Fruit fly (Drosophila melanogaster) whole organism, pupa: ENCODE data around the gene firl.

Experiments used
- CG10348 ChIP-seq: fragments of 200-800 bp; sonication (Bioruptor generic); IDR thresholded peaks from 2 replicates; pipeline ENCODE4 v1.3.6; 2022; ENCODE audit warnings: missing biosample characterization, missing genetic modification characterization
- CG12605 ChIP-seq: fragments of 200-800 bp; sonication (Bioruptor generic); IDR thresholded peaks from 2 replicates; pipeline ENCODE4 v1.3.6; 2022; ENCODE audit warnings: missing biosample characterization, missing genetic modification characterization
- CG13204 ChIP-seq: fragments of 200-800 bp; sonication (Bioruptor generic); optimal IDR thresholded peaks from 2 replicates; lab custom pipeline; 2018; ENCODE audit warnings: missing biosample characterization, mild to moderate bottlenecking, missing genetic modification characterization, moderate library complexity
- CG14655 ChIP-seq: fragments of 200-800 bp; sonication (Bioruptor generic); optimal IDR thresholded peaks from 3 replicates; lab custom pipeline; 2017; ENCODE audit warnings: mild to moderate bottlenecking, missing biosample characterization, missing genetic modification reagents, missing genetic modification characterization
- CG15710 ChIP-seq: fragments of 200-800 bp; sonication (Bioruptor generic); optimal IDR thresholded peaks from 2 replicates; lab custom pipeline; 2018; ENCODE audit warnings: missing biosample characterization, mild to moderate bottlenecking, missing genetic modification characterization, moderate library complexity
- CG17806 ChIP-seq: fragments of 200-800 bp; sonication (Bioruptor generic); optimal IDR thresholded peaks from 2 replicates; lab custom pipeline; 2018; ENCODE audit warnings: missing biosample characterization, mild to moderate bottlenecking, missing genetic modification characterization, moderate library complexity
- CG32121 ChIP-seq: fragments of 200-800 bp; sonication (Bioruptor generic); IDR thresholded peaks from 2 replicates; pipeline ENCODE4 v1.3.6; 2022; ENCODE audit warnings: missing biosample characterization, missing genetic modification characterization
- CG34367 ChIP-seq: fragments of 200-800 bp; sonication (Bioruptor generic); optimal IDR thresholded peaks from 2 replicates; lab custom pipeline; 2018; ENCODE audit warnings: missing biosample characterization, mild to moderate bottlenecking, missing genetic modification characterization
- CG4496 ChIP-seq: fragments of 200-800 bp; sonication (Bioruptor generic); IDR thresholded peaks from 3 replicates; pipeline ENCODE4 v1.3.6; 2022; ENCODE audit warnings: missing biosample characterization, missing genetic modification characterization
- CG8159 ChIP-seq: fragments of 200-800 bp; sonication (Bioruptor generic); optimal IDR thresholded peaks from 3 replicates; lab custom pipeline; 2018; ENCODE audit warnings: missing biosample characterization, mild to moderate bottlenecking, missing genetic modification characterization, moderate library complexity
- CG8301 ChIP-seq: fragments of 200-800 bp; sonication (Bioruptor generic); optimal IDR thresholded peaks from 2 replicates; lab custom pipeline; 2018; ENCODE audit warnings: missing biosample characterization, mild to moderate bottlenecking, missing genetic modification characterization
- CG9948 ChIP-seq: fragments of 200-800 bp; sonication (Bioruptor generic); optimal IDR thresholded peaks from 2 replicates; lab custom pipeline; 2018; ENCODE audit warnings: missing biosample characterization, mild to moderate bottlenecking, missing genetic modification characterization, moderate library complexity
- D1 ChIP-seq: fragments of 200-800 bp; sonication (Bioruptor generic); optimal IDR thresholded peaks from 2 replicates; lab custom pipeline; 2018; ENCODE audit warnings: missing biosample characterization, mild to moderate bottlenecking, missing genetic modification characterization, moderate library complexity
- EcR ChIP-seq: fragments of 200-800 bp; sonication (Bioruptor generic); optimal IDR thresholded peaks from 3 replicates; lab custom pipeline; 2019; ENCODE audit warnings: missing biosample characterization, missing genetic modification characterization, mild to moderate bottlenecking, moderate library complexity, missing genetic modification reagents
- Ets98B ChIP-seq: fragments of 200-800 bp; sonication (Bioruptor generic); IDR thresholded peaks from 2 replicates; pipeline ENCODE4 v1.3.6; 2022; ENCODE audit warnings: missing biosample characterization, missing genetic modification characterization
- Pif1A ChIP-seq: fragments of 200-800 bp; sonication (Bioruptor generic); optimal IDR thresholded peaks from 3 replicates; lab custom pipeline; 2016; ENCODE audit warnings: missing biosample characterization, missing genetic modification characterization
- Pif1B ChIP-seq: fragments of 200-800 bp; sonication (Bioruptor generic); optimal IDR thresholded peaks from 3 replicates; lab custom pipeline; 2016; ENCODE audit warnings: missing biosample characterization, missing genetic modification characterization
- Snoo ChIP-seq: fragments of 200-800 bp; sonication (Bioruptor generic); optimal IDR thresholded peaks from 3 replicates; lab custom pipeline; 2017; ENCODE audit warnings: missing biosample characterization, mild to moderate bottlenecking, missing genetic modification characterization, inconsistent platforms
- fd96Ca ChIP-seq: fragments of 200-800 bp; sonication (Bioruptor generic); IDR thresholded peaks from 3 replicates; pipeline ENCODE4 v1.3.6; 2022; ENCODE audit warnings: missing biosample characterization, missing genetic modification characterization
- gl ChIP-seq: fragments of 200-800 bp; sonication (Bioruptor generic); optimal IDR thresholded peaks from 2 replicates; lab custom pipeline; 2018; ENCODE audit warnings: missing biosample characterization, mild to moderate bottlenecking, missing genetic modification characterization
- rn ChIP-seq: fragments of 200-800 bp; sonication (Bioruptor generic); IDR thresholded peaks from 2 replicates; pipeline ENCODE4 v1.3.6; 2022; ENCODE audit warnings: missing biosample characterization, missing genetic modification characterization

firl gene

DNA sequence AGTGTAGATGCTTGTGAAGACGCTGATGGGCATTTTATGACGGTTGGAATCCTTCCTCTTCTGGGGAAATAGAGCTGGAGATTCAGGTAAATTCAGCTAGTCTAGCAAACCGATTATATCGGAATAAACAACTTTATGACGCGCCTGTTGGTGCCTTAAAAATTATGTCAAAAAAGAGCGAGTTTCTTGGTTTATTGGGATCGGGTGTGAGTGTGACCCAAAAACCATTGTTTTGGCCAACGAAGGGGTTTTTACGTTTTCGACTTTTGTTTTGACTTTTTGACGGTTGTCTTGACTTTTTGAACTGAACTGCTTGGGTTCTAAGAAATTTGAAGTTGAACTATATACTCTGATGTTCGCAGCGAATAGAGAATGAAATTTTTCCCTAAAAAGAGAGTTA lies 25.5 kb upstream of the firl start:
- TF ChIP-seq Pif1A (GFP tag; lab: Kevin White, UChicago) (no peak), CG34367 (tag; lab: Kevin White, UChicago) (no peak), CG12605 (no peak), EcR (GFP tag; lab: Kevin White, UChicago) (no peak), fd96Ca (GFP tag; lab: Robert Waterston, UW) (no peak), CG9948 (no peak), Ets98B (no peak), gl (tag; lab: Kevin White, UChicago) (no peak), Snoo (tag; lab: Kevin White, UChicago) (no peak), D1 (tag; lab: Kevin White, UChicago) (no peak), CG15710 (tag; lab: Kevin White, UChicago) (no peak), CG8159 (tag; lab: Kevin White, UChicago) (no peak), rn (GFP tag; lab: Robert Waterston, UW) (no peak)
- TF ChIP-seq, all 21 proteins: peak for 0

dm6 chr2L:12091522-12091921 lies 24.9 kb upstream of the firl start, which contains the start of gene Pex19:
Gene Pex19 (plus strand): TSS chr2L:12091822.
- no peak for TF ChIP-seq Snoo (tag; lab: Kevin White, UChicago)
- no peak for TF ChIP-seq rn (GFP tag; lab: Robert Waterston, UW)
- no peak for TF ChIP-seq CG10348
- TF ChIP-seq gl (tag; lab: Kevin White, UChicago), result no peak
- TF ChIP-seq CG34367 (tag; lab: Kevin White, UChicago), result no peak
- TF ChIP-seq CG8159 (tag; lab: Kevin White, UChicago), result no peak
- no peak for TF ChIP-seq Pif1A (GFP tag; lab: Kevin White, UChicago)
- no peak for TF ChIP-seq CG15710 (tag; lab: Kevin White, UChicago)
- TF ChIP-seq CG17806, result no peak
- no peak for TF ChIP-seq CG13204 (GFP tag; lab: Kevin White, UChicago)
- no peak for TF ChIP-seq Pif1B
- TF ChIP-seq CG4496, result no peak
- no peak for TF ChIP-seq D1 (tag; lab: Kevin White, UChicago)
- no peak for TF ChIP-seq EcR (GFP tag; lab: Kevin White, UChicago)

DNA sequence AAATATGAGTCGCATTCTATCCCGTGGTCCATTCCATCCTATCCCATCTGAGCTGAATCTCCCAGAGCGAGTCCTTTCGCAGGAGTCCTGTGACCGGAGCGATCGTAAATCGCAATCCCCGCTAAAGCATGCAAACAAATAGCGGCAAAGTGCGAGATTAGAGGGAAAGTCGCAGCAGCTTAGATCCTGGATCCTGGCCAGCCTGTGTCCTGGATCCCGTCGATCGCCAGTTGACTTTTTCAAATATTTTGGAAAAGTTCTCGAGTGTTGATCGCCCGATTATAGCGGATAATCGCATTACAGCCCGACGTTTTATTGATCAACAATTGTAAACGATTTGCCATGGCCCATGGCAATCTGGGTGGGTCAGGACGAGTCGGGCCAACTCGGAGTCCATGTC lies 22.6 kb upstream of the firl start:
- TF ChIP-seq D1 (tag; lab: Kevin White, UChicago) (no peak), CG9948 (no peak), Snoo (tag; lab: Kevin White, UChicago) (no peak), CG12605 (no peak), CG10348 (no peak), CG17806 (no peak), gl (tag; lab: Kevin White, UChicago) (no peak), CG4496 (no peak), CG8159 (tag; lab: Kevin White, UChicago) (no peak), rn (GFP tag; lab: Robert Waterston, UW) (no peak), Ets98B (no peak), fd96Ca (GFP tag; lab: Robert Waterston, UW) (no peak), CG34367 (tag; lab: Kevin White, UChicago) (no peak), EcR (GFP tag; lab: Kevin White, UChicago) (no peak), CG32121 (GFP tag; lab: Robert Waterston, UW) (no peak), CG13204 (GFP tag; lab: Kevin White, UChicago) (no peak)

DNA sequence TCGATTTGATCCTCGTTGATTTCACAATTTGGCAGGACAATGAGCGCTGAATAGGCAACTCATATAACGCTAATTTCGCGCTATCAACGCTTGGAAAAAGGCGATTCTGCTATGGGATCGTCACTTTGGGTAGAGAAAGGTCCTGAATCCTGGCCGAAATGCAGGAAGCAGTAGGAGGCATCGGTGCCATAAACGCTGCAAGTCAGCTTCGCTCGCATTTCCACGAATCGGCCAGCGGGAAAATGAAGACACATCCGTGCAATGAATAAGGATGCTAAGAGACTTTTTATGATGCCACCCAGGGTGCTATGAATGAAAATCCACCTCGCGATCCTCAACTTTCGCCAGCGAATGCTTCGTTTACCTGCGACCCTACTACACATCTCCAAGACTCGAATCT lies 20.9 kb upstream of the firl start:
- TF ChIP-seq rn (GFP tag; lab: Robert Waterston, UW) (no peak), Pif1A (GFP tag; lab: Kevin White, UChicago) (no peak), EcR (GFP tag; lab: Kevin White, UChicago) (no peak), Ets98B (no peak), CG8301 (tag; lab: Kevin White, UChicago) (no peak), CG13204 (GFP tag; lab: Kevin White, UChicago) (no peak), Snoo (tag; lab: Kevin White, UChicago) (no peak), CG34367 (tag; lab: Kevin White, UChicago) (no peak), D1 (tag; lab: Kevin White, UChicago) (no peak)

dm6 chr2L:12085619-12086171 lies 19.1 kb upstream of the firl start, which contains the start of gene prd:
Gene prd (minus strand): TSS chr2L:12085827.
- TF ChIP-seq CG15710 (tag; lab: Kevin White, UChicago) (no peak), CG8301 (tag; lab: Kevin White, UChicago) (no peak), rn (GFP tag; lab: Robert Waterston, UW) (no peak), CG12605 (no peak), EcR (GFP tag; lab: Kevin White, UChicago) (no peak), Ets98B (no peak), CG8159 (tag; lab: Kevin White, UChicago) (no peak), Snoo (tag; lab: Kevin White, UChicago) (no peak), CG4496 (no peak), CG32121 (GFP tag; lab: Robert Waterston, UW) (no peak), Pif1A (GFP tag; lab: Kevin White, UChicago) (no peak), fd96Ca (GFP tag; lab: Robert Waterston, UW) (no peak), CG17806 (no peak), CG13204 (GFP tag; lab: Kevin White, UChicago) (no peak), Pif1B (no peak), CG9948 (no peak), D1 (tag; lab: Kevin White, UChicago) (no peak), CG34367 (tag; lab: Kevin White, UChicago) (no peak)
- TF ChIP-seq, all 21 proteins: peak for 0

dm6 chr2L:12085010-12085409 lies 18.4 kb upstream of the firl start:
- TF ChIP-seq EcR (GFP tag; lab: Kevin White, UChicago) (no peak), CG8159 (tag; lab: Kevin White, UChicago) (no peak), Ets98B (no peak), CG8301 (tag; lab: Kevin White, UChicago) (no peak), gl (tag; lab: Kevin White, UChicago) (no peak), CG17806 (no peak), D1 (tag; lab: Kevin White, UChicago) (no peak), Snoo (tag; lab: Kevin White, UChicago) (no peak), CG4496 (no peak), fd96Ca (GFP tag; lab: Robert Waterston, UW) (no peak), CG10348 (no peak), CG13204 (GFP tag; lab: Kevin White, UChicago) (no peak), CG9948 (no peak), CG14655 (no peak)
